Worm (Caenorhabditis elegans) whole organism, L4/young adult: ENCODE measurements around the gene T06D8.2.

Source experiments
- dao-5 ChIP-seq: sonication (generic microtip); optimal IDR thresholded peaks from 2 replicates; lab custom pipeline; 2016; ENCODE audit warnings: missing genotype, missing genetic modification characterization, moderate library complexity, missing compliant biosample characterization
- him-1 ChIP-seq: sonication (generic microtip); optimal IDR thresholded peaks from 2 replicates; lab custom pipeline; 2016; ENCODE audit warnings: missing genotype, missing genetic modification reagents, missing genetic modification characterization, missing compliant biosample characterization

- no peak for TF ChIP-seq him-1 (tag; lab: Kevin White, UChicago)
- TF ChIP-seq dao-5, result no peak
These were observed 45.2 kb upstream of the T06D8.2 start, which contains the start of gene bigr-1 for ce11 chrII:11181250-11181704.
